Worm (Caenorhabditis elegans) whole organism, L2 larva: ENCODE data around the gene W08F4.1.

Source experiments
- alr-1 ChIP-seq: fragments of 150-350 bp; optimal IDR thresholded peaks from 2 replicates; lab custom pipeline; 2014; ENCODE audit warnings: missing biosample characterization, missing genetic modification characterization
- egl-27 ChIP-seq: sonication (generic microtip); optimal IDR thresholded peaks from 3 replicates; lab custom pipeline; 2017; ENCODE audit warnings: missing biosample characterization, missing genetic modification reagents, missing genetic modification characterization
- fos-1 ChIP-seq: fragments of 150-350 bp; optimal IDR thresholded peaks from 2 replicates; lab custom pipeline; 2014; ENCODE audit warnings: missing biosample characterization, missing genetic modification characterization
- lsy-2 ChIP-seq, 2 experiments: fragments of 150-350 bp in 1 of 2; sonication (generic microtip) in 1 of 2; optimal IDR thresholded peaks; 2 replicates each; lab custom pipeline; 2014 to 2017; ENCODE audit warnings: missing biosample characterization in 2 of 2, missing genetic modification characterization in 2 of 2
- snpc-4 ChIP-seq: fragments of 150-350 bp; optimal IDR thresholded peaks from 2 replicates; lab custom pipeline; 2014; ENCODE audit warnings: missing biosample characterization, missing genetic modification characterization
- unc-55 ChIP-seq: fragments of 150-350 bp; sonication (generic microtip); optimal IDR thresholded peaks from 3 replicates; lab custom pipeline; 2014; ENCODE audit warnings: missing biosample characterization, missing genetic modification reagents, missing genetic modification characterization
- unc-62 ChIP-seq: fragments of 150-350 bp; optimal IDR thresholded peaks from 2 replicates; lab custom pipeline; 2014; ENCODE audit warnings: missing biosample characterization, missing genetic modification reagents, missing genetic modification characterization
- ztf-4 ChIP-seq: fragments of 150-350 bp; optimal IDR thresholded peaks from 2 replicates; lab custom pipeline; 2014; ENCODE audit warnings: missing biosample characterization, missing genetic modification characterization

DNA sequence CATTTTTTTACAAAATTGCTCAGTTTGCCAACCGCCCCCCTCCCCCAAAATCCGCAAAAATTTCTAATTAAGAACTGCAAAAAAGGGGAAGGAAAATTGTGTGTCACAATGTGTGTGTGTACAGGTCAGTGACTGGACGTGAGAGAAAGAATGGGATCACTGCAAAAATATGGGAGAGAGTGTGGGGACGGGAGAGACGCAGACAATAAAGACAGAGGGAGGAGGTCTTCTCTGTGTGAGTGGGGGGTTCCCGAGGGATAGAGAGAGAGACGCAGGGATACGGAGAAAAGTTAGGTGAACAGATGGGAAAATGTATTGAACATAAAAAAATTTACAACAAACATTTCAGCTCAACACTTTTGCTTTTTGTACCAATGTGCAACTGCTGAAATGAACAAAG, 32.6 kb downstream of the W08F4.1 start:
- peak; percentile 63 for TF ChIP-seq fos-1 (tag; lab: Kevin White, UChicago)
- TF ChIP-seq unc-55 = no peak
- no peak for TF ChIP-seq lsy-2 (tag; optimal IDR thresholded peaks at IDR 0.05; lab: Kevin White, UChicago)
- TF ChIP-seq egl-27 (tag; lab: Kevin White, UChicago) = peak; percentile 1
- no peak for TF ChIP-seq alr-1 (tag; lab: Kevin White, UChicago)
- TF ChIP-seq snpc-4 = no peak
- TF ChIP-seq ztf-4 = no peak
- no peak for TF ChIP-seq unc-62
